Fruit fly (Drosophila melanogaster): Measurements from ENCODE around the gene toc.
"Not testable (repeated sequence)": the region's sequence is repeated elsewhere in the genome, so short reads cannot be mapped to it uniquely, and the experiment has no call there.

DNA sequence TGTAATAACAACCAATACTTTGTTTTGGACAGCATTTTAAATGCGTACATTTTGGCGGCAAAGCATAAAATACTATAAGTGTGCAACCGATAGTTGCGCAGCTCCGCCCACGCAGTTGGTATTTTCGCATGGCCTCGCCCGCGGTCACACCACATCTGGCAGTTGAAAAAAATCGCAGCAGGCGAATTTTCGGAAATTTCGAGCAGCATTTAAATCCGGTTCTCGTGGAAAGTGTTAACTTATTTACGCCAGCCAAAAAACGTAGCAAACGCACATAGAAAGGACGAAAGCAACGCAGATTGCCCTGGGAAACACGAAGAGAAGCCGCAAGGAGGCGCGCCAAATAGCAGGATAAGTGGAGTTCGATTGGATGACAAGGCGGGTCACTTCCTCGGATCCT lies 18.9 kb upstream of the toc start, which contains the start of gene Hydr2:
- TF ChIP-seq Myc, ttk, h, psq (optimal IDR thresholded peaks at IDR 0.05): not testable (repeated sequence)

Data from Kc167 (cell line).